Worm (Caenorhabditis elegans) whole organism, L2 larva: ENCODE data around the gene F08G5.3.

Source experiments
- lsy-2 ChIP-seq, 2 experiments: fragments of 150-350 bp in 1 of 2; sonication (generic microtip) in 1 of 2; optimal IDR thresholded peaks; 2 replicates each; lab custom pipeline; 2014 to 2017; ENCODE audit warnings: missing biosample characterization in 2 of 2, missing genetic modification characterization in 2 of 2
- snpc-4 ChIP-seq: fragments of 150-350 bp; optimal IDR thresholded peaks from 2 replicates; lab custom pipeline; 2014; ENCODE audit warnings: missing biosample characterization, missing genetic modification characterization

DNA sequence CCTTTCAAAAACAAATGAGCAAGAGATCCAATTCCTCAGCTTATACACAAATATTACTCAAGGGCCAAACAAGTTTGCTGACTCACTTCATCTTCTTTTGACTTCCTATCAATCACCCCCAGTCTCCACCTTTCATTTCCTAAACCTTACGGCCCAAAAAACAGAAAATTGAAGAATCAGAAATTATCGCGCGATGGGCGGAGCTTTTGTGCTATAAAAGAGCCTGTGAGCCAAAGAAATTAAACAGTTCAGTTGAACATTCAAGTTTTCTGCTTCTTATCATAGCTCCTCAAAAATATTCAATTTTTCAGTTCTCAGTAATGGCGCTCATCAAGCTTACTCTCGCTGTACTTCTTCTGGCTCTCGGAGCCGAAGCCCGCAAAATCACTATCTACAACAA is 37.6 kb downstream of the F08G5.3 start, which contains the start of gene thn-1:
- TF ChIP-seq lsy-2 (tag; optimal IDR thresholded peaks at IDR 0.05; lab: Kevin White, UChicago) (no peak), snpc-4 (tag; lab: Kevin White, UChicago) (no peak)
